Fruit fly (Drosophila melanogaster): Measurements from ENCODE around the gene Act5C.

Act5C gene

dm6 chrX:5891666-5892444 is 8.8 kb upstream of the Act5C start (continued):
- TF ChIP-seq ro (GFP tag; IDR thresholded peaks at IDR 0.05) (no peak), CG2120 (GFP tag; optimal IDR thresholded peaks at IDR 0.05) (peak; percentile 87), so (GFP tag; IDR thresholded peaks at IDR 0.05) (no peak), ato (GFP tag; IDR thresholded peaks at IDR 0.05; ENCODE audit: partially characterized antibody) (no peak), CG17612 (GFP tag; IDR thresholded peaks at IDR 0.05) (no peak), maf-S (GFP tag; optimal IDR thresholded peaks at IDR 0.05) (peak; percentile 47), tio (GFP tag; optimal IDR thresholded peaks at IDR 0.05) (peak; percentile 27), CG5953 (GFP tag; IDR thresholded peaks at IDR 0.05) (no peak), CG13287 (GFP tag; IDR thresholded peaks at IDR 0.05; ENCODE audit: partially characterized antibody) (no peak), Sry-β (GFP tag; optimal IDR thresholded peaks at IDR 0.05) (no peak), Hmx (GFP tag; optimal IDR thresholded peaks at IDR 0.05) (no peak), btn (GFP tag; optimal IDR thresholded peaks at IDR 0.05) (no peak), Xrp1 (GFP tag; IDR thresholded peaks at IDR 0.05) (peak; percentile 31; the same call in 1 of the 2 replicates), CG14860 (GFP tag; IDR thresholded peaks at IDR 0.05; ENCODE audit: partially characterized antibody) (no peak), D (optimal IDR thresholded peaks at IDR 0.05) (no peak), D (GFP tag; optimal IDR thresholded peaks at IDR 0.05) (no peak), CG17802 (tag; optimal IDR thresholded peaks at IDR 0.05) (peak; percentile 3), sqz (GFP tag; optimal IDR thresholded peaks at IDR 0.05) (peak; percentile 13), trh (GFP tag; optimal IDR thresholded peaks at IDR 0.05) (no peak), danr (GFP tag; IDR thresholded peaks at IDR 0.05) (no peak), Max (GFP tag; optimal IDR thresholded peaks at IDR 0.05) (peak; percentile 7), CG33557 (GFP tag; optimal IDR thresholded peaks at IDR 0.05) (no peak), CTCF (GFP tag; optimal IDR thresholded peaks at IDR 0.05) (no peak), lov (optimal IDR thresholded peaks at IDR 0.05) (no peak), lov (GFP tag; IDR thresholded peaks at IDR 0.05) (no peak), CG6813 (GFP tag; optimal IDR thresholded peaks at IDR 0.05) (peak; percentile 35), Tbp (GFP tag; optimal IDR thresholded peaks at IDR 0.05) (no peak), Mad (GFP tag; optimal IDR thresholded peaks at IDR 0.05) (no peak), Hr39 (optimal IDR thresholded peaks at IDR 0.05) (no peak), CG14710 (tag; optimal IDR thresholded peaks at IDR 0.05) (peak; percentile 9), CG18599 (GFP tag; optimal IDR thresholded peaks at IDR 0.05) (peak; percentile 62), CG15514 (GFP tag; optimal IDR thresholded peaks at IDR 0.05) (peak; percentile 50), chinmo (GFP tag; IDR thresholded peaks at IDR 0.05; ENCODE audit: partially characterized antibody) (no peak), phol (tag; optimal IDR thresholded peaks at IDR 0.05) (peak; percentile 8), Sry-δ (GFP tag; optimal IDR thresholded peaks at IDR 0.05) (no peak), bigmax (GFP tag; optimal IDR thresholded peaks at IDR 0.05) (no peak), CG6683 (GFP tag; optimal IDR thresholded peaks at IDR 0.05) (no peak), Ssrp (tag; optimal IDR thresholded peaks at IDR 0.05) (no peak), Hand (GFP tag; optimal IDR thresholded peaks at IDR 0.05) (peak; percentile 51), emc (GFP tag; optimal IDR thresholded peaks at IDR 0.05) (no peak), pita (GFP tag; optimal IDR thresholded peaks at IDR 0.05) (no peak), br (optimal IDR thresholded peaks at IDR 0.05) (no peak), usp (GFP tag; optimal IDR thresholded peaks at IDR 0.05) (no peak), Sin3A (optimal IDR thresholded peaks at IDR 0.05) (no peak), CG16863 (GFP tag; optimal IDR thresholded peaks at IDR 0.05) (no peak), gcm2 (GFP tag; optimal IDR thresholded peaks at IDR 0.05) (no peak), CG7745 (tag; optimal IDR thresholded peaks at IDR 0.05) (no peak), ERR (GFP tag; optimal IDR thresholded peaks at IDR 0.05) (no peak), nmo (GFP tag; optimal IDR thresholded peaks at IDR 0.05) (peak; percentile 28), Fer3 (tag; optimal IDR thresholded peaks at IDR 0.05) (peak; percentile 19), hb (GFP tag; IDR thresholded peaks at IDR 0.05; ENCODE audit: partially characterized antibody) (no peak)

Data from whole organism, embryonic.